Fruit fly (Drosophila melanogaster): ENCODE results near the gene sov.
A peak's percentile ranks its signal among the peaks of the same experiment; 100 is the strongest.

sov gene

DNA sequence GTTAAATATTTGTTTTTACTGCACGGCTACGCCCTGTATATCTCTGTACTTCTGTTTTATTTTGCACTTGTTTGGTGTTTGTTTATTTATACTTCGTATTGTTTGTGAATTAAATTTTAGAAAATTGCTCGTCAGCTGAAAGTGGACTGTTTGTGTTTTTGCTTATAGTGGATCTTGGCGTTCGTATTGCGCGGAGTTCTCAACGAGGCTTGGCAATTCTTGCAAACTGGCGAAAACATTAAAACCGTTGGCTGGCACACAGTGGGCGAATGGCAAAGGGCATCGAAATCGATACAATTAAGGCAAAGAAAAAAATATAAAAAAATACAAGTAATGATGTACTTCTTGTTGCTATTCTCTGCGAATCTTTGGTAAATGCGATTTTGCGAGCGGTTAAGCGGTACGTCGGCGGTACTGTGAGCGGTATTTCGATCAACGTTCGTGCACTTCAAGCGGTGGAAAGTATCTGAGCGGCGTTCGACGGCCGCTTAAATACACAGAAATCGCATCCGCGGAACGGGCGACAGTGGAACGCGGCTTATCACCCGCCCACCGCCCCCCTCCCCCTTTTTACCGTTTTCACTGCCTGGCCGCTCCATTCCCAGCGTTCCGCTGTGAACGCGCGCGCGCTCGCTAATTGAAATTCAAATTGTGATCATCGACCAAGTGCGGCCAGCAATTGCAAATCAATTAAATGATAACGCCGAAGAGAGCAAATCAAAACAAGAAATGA lies 29.2 kb upstream of the sov start (continued):
- no peak for TF ChIP-seq CG1602 (GFP tag; optimal IDR thresholded peaks at IDR 0.05)
- TF ChIP-seq H2.0 (GFP tag; IDR thresholded peaks at IDR 0.05) = no peak
- no peak for TF ChIP-seq wek (GFP tag; optimal IDR thresholded peaks at IDR 0.05)
- no peak for TF ChIP-seq gce (GFP tag; IDR thresholded peaks at IDR 0.05)
- TF ChIP-seq onecut (GFP tag; IDR thresholded peaks at IDR 0.05) = no peak
- peak; percentile 15 for TF ChIP-seq CG8290 (GFP tag; optimal IDR thresholded peaks at IDR 0.05)
- peak in 1 of 2 experiments; percentile 27 for TF ChIP-seq CG8290 (tag; optimal IDR thresholded peaks at IDR 0.05)
- TF ChIP-seq kah (GFP tag; optimal IDR thresholded peaks at IDR 0.05) = no peak
- TF ChIP-seq CG12769 (tag; optimal IDR thresholded peaks at IDR 0.05) = no peak
- no peak for TF ChIP-seq oc (tag; optimal IDR thresholded peaks at IDR 0.05)
- no peak for TF ChIP-seq Atf3 (GFP tag; optimal IDR thresholded peaks at IDR 0.05)
- no peak for TF ChIP-seq CG10565 (GFP tag; optimal IDR thresholded peaks at IDR 0.05)
- TF ChIP-seq sqz (GFP tag; optimal IDR thresholded peaks at IDR 0.05) = no peak
- TF ChIP-seq CG6765 (GFP tag; optimal IDR thresholded peaks at IDR 0.05) = no peak
- TF ChIP-seq CG7928 (GFP tag; optimal IDR thresholded peaks at IDR 0.05) = no peak
- no peak for TF ChIP-seq nmo (GFP tag; optimal IDR thresholded peaks at IDR 0.05)

DNA sequence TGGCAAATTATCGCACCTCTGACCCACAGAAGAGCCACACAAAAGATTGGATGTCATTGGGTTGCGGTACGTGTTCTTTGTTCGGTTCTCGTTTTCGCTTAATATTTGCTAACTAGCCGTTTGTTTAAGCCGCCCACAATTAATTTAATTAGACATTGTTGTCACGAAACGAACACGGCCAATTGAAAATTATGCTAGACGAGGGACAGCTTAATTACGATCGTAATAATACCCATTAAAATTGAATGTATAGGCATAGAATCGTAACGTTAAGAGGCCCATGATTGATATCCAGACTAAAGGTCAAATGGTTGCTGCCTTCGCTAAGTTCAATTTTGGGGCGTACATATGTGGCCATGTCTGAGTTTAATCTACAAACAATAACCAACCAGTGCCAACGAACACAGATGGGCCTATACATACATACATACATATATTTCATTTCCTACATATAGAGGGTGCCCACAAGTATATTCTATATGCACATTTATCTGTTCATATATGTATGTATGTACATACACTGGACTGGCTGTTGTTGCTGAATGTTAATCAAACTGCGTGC lies 27.4 kb upstream of the sov start:
- TF ChIP-seq CG2678 (tag; optimal IDR thresholded peaks at IDR 0.05) = no peak
- TF ChIP-seq eyg (GFP tag; optimal IDR thresholded peaks at IDR 0.05) = no peak
- TF ChIP-seq wor (GFP tag; IDR thresholded peaks at IDR 0.05) = 0 out of 2 replicates have a peak, but pooled peaks have one; percentile 13
- peak; percentile 18 for TF ChIP-seq stwl (tag; optimal IDR thresholded peaks at IDR 0.05)
- TF ChIP-seq sens (GFP tag) = peak; percentile 42
- peak; percentile 13 to 27 for TF ChIP-seq tll (GFP tag; optimal IDR thresholded peaks at IDR 0.05)
- TF ChIP-seq peb (GFP tag; IDR thresholded peaks at IDR 0.05) = no peak
- TF ChIP-seq vvl (GFP tag; IDR thresholded peaks at IDR 0.05) = no peak
- TF ChIP-seq pita (GFP tag; optimal IDR thresholded peaks at IDR 0.05) = peak; percentile 19
- no peak for TF ChIP-seq CG33213 (GFP tag; optimal IDR thresholded peaks at IDR 0.05)
- TF ChIP-seq kni (GFP tag; optimal IDR thresholded peaks at IDR 0.05) = no peak
- TF ChIP-seq CG3407 (GFP tag; optimal IDR thresholded peaks at IDR 0.05) = no peak
- no peak for TF ChIP-seq tup (GFP tag; optimal IDR thresholded peaks at IDR 0.05)
- TF ChIP-seq CoRest (tag; optimal IDR thresholded peaks at IDR 0.05) = no peak
- TF ChIP-seq Ets65A (GFP tag) = peak; percentile 67
- no peak for TF ChIP-seq wdn (GFP tag; IDR thresholded peaks at IDR 0.05)
- TF ChIP-seq CG13894 (tag; optimal IDR thresholded peaks at IDR 0.05) = peak; percentile 25
- peak; percentile 61 for TF ChIP-seq CTCF (GFP tag; optimal IDR thresholded peaks at IDR 0.05)
- TF ChIP-seq Ada2b (GFP tag; IDR thresholded peaks at IDR 0.05) = no peak
- TF ChIP-seq Med (GFP tag) = peak; percentile 50
- peak; percentile 100 for TF ChIP-seq CG8290 (GFP tag; optimal IDR thresholded peaks at IDR 0.05)
- no peak for TF ChIP-seq CG8290 (tag; optimal IDR thresholded peaks at IDR 0.05)
- TF ChIP-seq CG6791 (GFP tag; IDR thresholded peaks at IDR 0.05; ENCODE audit: partially characterized antibody) = peak; percentile 80
- peak in 1 of 2 experiments; percentile 100 for TF ChIP-seq Hr78 (GFP tag; optimal IDR thresholded peaks at IDR 0.05)
- no peak for TF ChIP-seq CG7372 (GFP tag; IDR thresholded peaks at IDR 0.05)
- no peak for TF ChIP-seq Gug (GFP tag; IDR thresholded peaks at IDR 0.05)
